Fruit fly (Drosophila melanogaster) whole organism, prepupa: ENCODE measurements around the gene CG32591.
A peak's percentile ranks its signal among the peaks of the same experiment; 100 is the strongest.

ENCODE experiments used
- CG31627 ChIP-seq: fragments of 200-800 bp; sonication (Bioruptor generic); optimal IDR thresholded peaks from 3 replicates; lab custom pipeline; 2016; ENCODE audit warnings: missing biosample characterization, missing genetic modification characterization
- CG32006 ChIP-seq: fragments of 200-800 bp; sonication (Bioruptor generic); optimal IDR thresholded peaks from 3 replicates; lab custom pipeline; 2017; ENCODE audit warnings: missing biosample characterization, mild to moderate bottlenecking, missing genetic modification characterization
- CG9139 ChIP-seq: fragments of 200-800 bp; sonication (Bioruptor generic); optimal IDR thresholded peaks from 3 replicates; lab custom pipeline; 2017; ENCODE audit warnings: missing biosample characterization, mild to moderate bottlenecking, missing genetic modification characterization
- Hr39 ChIP-seq: fragments of 200-800 bp; sonication (Bioruptor generic); optimal IDR thresholded peaks from 2 replicates; lab custom pipeline; 2016; ENCODE audit warnings: missing biosample characterization, missing genetic modification characterization
- eg ChIP-seq: fragments of 200-800 bp; sonication (Bioruptor generic); IDR thresholded peaks from 3 replicates; pipeline ENCODE4 v1.3.6; 2022; ENCODE audit warnings: missing biosample characterization, missing genetic modification characterization
- ss ChIP-seq, 2 experiments: fragments of 200-800 bp; sonication (Bioruptor generic); optimal IDR thresholded peaks; 2 replicates in 1 of 2; 3 replicates in 1 of 2; lab custom pipeline; 2017 to 2018; ENCODE audit warnings: mild to moderate bottlenecking in 2 of 2, missing biosample characterization in 2 of 2, missing genetic modification characterization in 2 of 2, moderate library complexity in 1 of 2

dm6 chrX:14883993-14884392 lies 44.8 kb downstream of the CG32591 start:
- TF ChIP-seq CG32006 (peak; percentile 67), CG9139 (no peak), CG31627 (GFP tag; lab: Kevin White, UChicago) (no peak), eg (GFP tag; lab: Robert Waterston, UW) (no peak), Hr39 (GFP tag; lab: Kevin White, UChicago) (no peak), ss (GFP tag; optimal IDR thresholded peaks at IDR 0.05; lab: Kevin White, UChicago) (no peak)
